Fruit fly (Drosophila melanogaster) whole organism, embryonic: ENCODE results near the gene CG5096.
A peak's percentile ranks its signal among the peaks of the same experiment; 100 is the strongest.

Experiments
- BtbVII ChIP-seq: fragments of 200-800 bp; sonication (Bioruptor generic); optimal IDR thresholded peaks from 3 replicates; lab custom pipeline; 2017; ENCODE audit warnings: missing biosample characterization, mild to moderate bottlenecking, missing genetic modification characterization
- CG10366 ChIP-seq: fragments of 200-800 bp; sonication (Bioruptor generic); IDR thresholded peaks from 2 replicates; pipeline ENCODE4 v1.3.6; 2022; ENCODE audit warnings: missing biosample characterization, missing genetic modification characterization
- CG12942 ChIP-seq: fragments of 200-800 bp; sonication (Bioruptor generic); optimal IDR thresholded peaks from 3 replicates; lab custom pipeline; 2016; ENCODE audit warnings: missing biosample characterization, missing genetic modification characterization
- CG13894 ChIP-seq: fragments of 200-800 bp; sonication (Bioruptor generic); optimal IDR thresholded peaks from 3 replicates; lab custom pipeline; 2018; ENCODE audit warnings: missing biosample characterization, mild to moderate bottlenecking, missing genetic modification characterization, moderate library complexity
- CG14860 ChIP-seq: fragments of 200-800 bp; sonication (Bioruptor generic); IDR thresholded peaks from 3 replicates; pipeline ENCODE4 v1.3.6; 2022; ENCODE audit warnings: missing biosample characterization, missing genetic modification characterization; ENCODE audit not compliant: partially characterized antibody
- CG15514 ChIP-seq: fragments of 200-800 bp; sonication (Bioruptor generic); optimal IDR thresholded peaks from 3 replicates; lab custom pipeline; 2017; ENCODE audit warnings: missing biosample characterization, missing genetic modification characterization, mild to moderate bottlenecking, moderate library complexity, missing genetic modification reagents
- CG17328 ChIP-seq: fragments of 200-800 bp; sonication (Bioruptor generic); IDR thresholded peaks from 2 replicates; pipeline ENCODE4 v1.3.6; 2022; ENCODE audit warnings: missing biosample characterization, missing genetic modification characterization
- CG30403 ChIP-seq: fragments of 200-800 bp; sonication (Bioruptor generic); optimal IDR thresholded peaks from 3 replicates; lab custom pipeline; 2016; ENCODE audit warnings: missing biosample characterization, missing genetic modification characterization
- CG34376 ChIP-seq: fragments of 200-800 bp; sonication (Bioruptor generic); optimal IDR thresholded peaks from 2 replicates; lab custom pipeline; 2018; ENCODE audit warnings: missing biosample characterization, mild to moderate bottlenecking, missing genetic modification characterization
- CG3838 ChIP-seq: fragments of 200-800 bp; sonication (Bioruptor generic); optimal IDR thresholded peaks from 3 replicates; lab custom pipeline; 2016; ENCODE audit warnings: missing biosample characterization, missing genetic modification characterization
- CG4617 ChIP-seq: fragments of 200-800 bp; sonication (Bioruptor generic); optimal IDR thresholded peaks from 3 replicates; lab custom pipeline; 2016; ENCODE audit warnings: missing biosample characterization, missing genetic modification characterization, borderline replicate concordance
- CG6654 ChIP-seq: fragments of 200-800 bp; sonication (Bioruptor generic); optimal IDR thresholded peaks from 2 replicates; lab custom pipeline; 2017; ENCODE audit warnings: missing biosample characterization, mild to moderate bottlenecking, missing genetic modification characterization
- CG6813 ChIP-seq: fragments of 200-800 bp; sonication (Bioruptor generic); optimal IDR thresholded peaks from 2 replicates; lab custom pipeline; 2017; ENCODE audit warnings: missing biosample characterization, missing genetic modification characterization, mild to moderate bottlenecking, moderate library complexity, missing genetic modification reagents
- CG8359 ChIP-seq: fragments of 200-800 bp; sonication (Bioruptor generic); optimal IDR thresholded peaks from 2 replicates; lab custom pipeline; 2017; ENCODE audit warnings: missing biosample characterization, mild to moderate bottlenecking, missing genetic modification characterization, borderline replicate concordance
- CG9797 ChIP-seq: fragments of 200-800 bp; sonication (Bioruptor generic); optimal IDR thresholded peaks from 3 replicates; lab custom pipeline; 2018; ENCODE audit warnings: missing biosample characterization, mild to moderate bottlenecking, missing genetic modification characterization
- CoRest ChIP-seq: fragments of 200-800 bp; sonication (Bioruptor generic); optimal IDR thresholded peaks from 3 replicates; lab custom pipeline; 2018; ENCODE audit warnings: missing biosample characterization, mild to moderate bottlenecking, missing genetic modification characterization, moderate library complexity
- Doc3 ChIP-seq: fragments of 200-800 bp; sonication (Bioruptor generic); IDR thresholded peaks from 3 replicates; pipeline ENCODE4 v1.3.6; 2022; ENCODE audit warnings: missing biosample characterization, missing genetic modification characterization; ENCODE audit not compliant: partially characterized antibody
- Dref ChIP-seq: fragments of 200-800 bp; sonication (Bioruptor generic); IDR thresholded peaks from 2 replicates; pipeline ENCODE4 v1.3.6; 2022; ENCODE audit warnings: missing biosample characterization, missing genetic modification characterization
- HLH3B ChIP-seq: fragments of 200-800 bp; sonication (Bioruptor generic); IDR thresholded peaks from 2 replicates; pipeline ENCODE4 v1.3.6; 2022; ENCODE audit warnings: missing biosample characterization, missing genetic modification characterization
- HmgZ ChIP-seq: fragments of 200-800 bp; sonication (Bioruptor generic); optimal IDR thresholded peaks from 2 replicates; lab custom pipeline; 2018; ENCODE audit warnings: missing biosample characterization, mild to moderate bottlenecking, missing genetic modification characterization
- Med ChIP-seq: fragments of 200-800 bp; sonication (Bioruptor generic); peaks from one replicate; lab custom pipeline; 2016; ENCODE audit warnings: missing biosample characterization, missing genetic modification characterization, mild to moderate bottlenecking, inconsistent platforms, moderate library complexity
- NFAT ChIP-seq: fragments of 200-800 bp; sonication (Bioruptor generic); IDR thresholded peaks from 2 replicates; pipeline ENCODE4 v1.3.6; 2022; ENCODE audit warnings: missing biosample characterization, missing genetic modification characterization
- Neu2 ChIP-seq: fragments of 200-800 bp; sonication (Bioruptor generic); optimal IDR thresholded peaks from 3 replicates; lab custom pipeline; 2016; ENCODE audit warnings: missing biosample characterization, missing genetic modification characterization, borderline replicate concordance
- Nf-YA ChIP-seq: fragments of 200-800 bp; sonication (Bioruptor generic); IDR thresholded peaks from 2 replicates; pipeline ENCODE4 v1.3.6; 2022; ENCODE audit warnings: missing biosample characterization, missing genetic modification characterization
- Nf-YC ChIP-seq: fragments of 200-800 bp; optimal IDR thresholded peaks from 3 replicates; lab custom pipeline; 2019; ENCODE audit warnings: missing biosample characterization, mild to moderate bottlenecking, missing genetic modification characterization, moderate library complexity
- Side ChIP-seq: fragments of 200-800 bp; sonication (Bioruptor generic); optimal IDR thresholded peaks from 2 replicates; lab custom pipeline; 2016; ENCODE audit warnings: missing biosample characterization, missing genetic modification characterization
- Sox102F ChIP-seq: fragments of 200-800 bp; sonication (Bioruptor generic); optimal IDR thresholded peaks from 2 replicates; lab custom pipeline; 2018; ENCODE audit warnings: missing biosample characterization, mild to moderate bottlenecking, missing genetic modification characterization, moderate library complexity
- Tbp ChIP-seq: fragments of >200 bp; optimal IDR thresholded peaks from 2 replicates; lab custom pipeline; 2018; ENCODE audit warnings: missing biosample characterization, missing genetic modification characterization
- Usf ChIP-seq: fragments of 200-800 bp; sonication (Bioruptor generic); optimal IDR thresholded peaks from 2 replicates; lab custom pipeline; 2017; ENCODE audit warnings: missing genotype, missing biosample characterization, missing genetic modification characterization
- btn ChIP-seq: fragments of 200-800 bp; sonication (Bioruptor generic); optimal IDR thresholded peaks from 2 replicates; lab custom pipeline; 2016; ENCODE audit warnings: missing biosample characterization, missing genetic modification characterization
- chif ChIP-seq, 2 experiments: fragments of 200-800 bp; sonication (Bioruptor generic); optimal IDR thresholded peaks; 3 replicates each; lab custom pipeline; 2016; ENCODE audit warnings: missing biosample characterization in 2 of 2, missing genetic modification characterization in 2 of 2
- dan ChIP-seq: fragments of 200-800 bp; sonication (Bioruptor generic); IDR thresholded peaks from 2 replicates; pipeline ENCODE4 v1.3.6; 2022; ENCODE audit warnings: missing biosample characterization, missing genetic modification characterization
- dati ChIP-seq: fragments of 200-800 bp; sonication (Bioruptor generic); IDR thresholded peaks from 2 replicates; pipeline ENCODE4 v1.3.6; 2022; ENCODE audit warnings: missing biosample characterization, missing genetic modification characterization
- dmrt11E ChIP-seq: fragments of 200-800 bp; sonication (Bioruptor generic); optimal IDR thresholded peaks from 3 replicates; lab custom pipeline; 2018; ENCODE audit warnings: missing biosample characterization, mild to moderate bottlenecking, missing genetic modification characterization, moderate library complexity
- exex ChIP-seq: fragments of 200-800 bp; sonication (Bioruptor generic); optimal IDR thresholded peaks from 4 replicates; lab custom pipeline; 2018; ENCODE audit warnings: missing biosample characterization, mild to moderate bottlenecking, missing genetic modification characterization, moderate library complexity
- gfzf ChIP-seq: fragments of 200-800 bp; sonication (Bioruptor generic); optimal IDR thresholded peaks from 2 replicates; lab custom pipeline; 2016; ENCODE audit warnings: missing biosample characterization, mild to moderate bottlenecking, missing genetic modification characterization, moderate library complexity
- kay ChIP-seq: fragments of 200-800 bp; sonication (Bioruptor generic); optimal IDR thresholded peaks from 2 replicates; lab custom pipeline; 2016; ENCODE audit warnings: missing biosample characterization, missing genetic modification characterization
- lab ChIP-seq: fragments of 200-800 bp; sonication (Bioruptor generic); optimal IDR thresholded peaks from 3 replicates; lab custom pipeline; 2017; ENCODE audit warnings: missing biosample characterization, missing genetic modification characterization, mild to moderate bottlenecking, moderate library complexity, missing genetic modification reagents
- lmd ChIP-seq: fragments of 200-800 bp; sonication (Bioruptor generic); IDR thresholded peaks from 2 replicates; pipeline ENCODE4 v1.3.6; 2022; ENCODE audit warnings: missing biosample characterization, missing genetic modification characterization
- nmo ChIP-seq: fragments of 200-800 bp; sonication (Bioruptor generic); optimal IDR thresholded peaks from 2 replicates; lab custom pipeline; 2018; ENCODE audit warnings: missing biosample characterization, mild to moderate bottlenecking, missing genetic modification characterization, moderate library complexity
- otp ChIP-seq: fragments of 200-800 bp; sonication (Bioruptor generic); IDR thresholded peaks from 3 replicates; pipeline ENCODE4, ENCODE4 v1.3.6; 2022; ENCODE audit warnings: missing biosample characterization, missing genetic modification characterization
- peb ChIP-seq: fragments of 200-800 bp; sonication (Bioruptor generic); IDR thresholded peaks from 2 replicates; pipeline ENCODE4 v1.3.6; 2022; ENCODE audit warnings: missing biosample characterization, missing genetic modification characterization
- row ChIP-seq: fragments of 200-800 bp; sonication (Bioruptor generic); IDR thresholded peaks from 3 replicates; pipeline ENCODE4 v1.3.6; 2022; ENCODE audit warnings: missing biosample characterization, missing genetic modification characterization
- salm ChIP-seq: fragments of 200-800 bp; sonication (Bioruptor generic); optimal IDR thresholded peaks from 2 replicates; lab custom pipeline; 2018; ENCODE audit warnings: missing biosample characterization, mild to moderate bottlenecking, missing genetic modification characterization
- slp2 ChIP-seq: fragments of 200-800 bp; sonication (Bioruptor generic); optimal IDR thresholded peaks from 2 replicates; lab custom pipeline; 2016; ENCODE audit warnings: missing biosample characterization, missing genetic modification characterization
- so ChIP-seq: fragments of 200-800 bp; sonication (Bioruptor generic); IDR thresholded peaks from 3 replicates; pipeline ENCODE4 v1.3.6; 2022; ENCODE audit warnings: missing biosample characterization, missing genetic modification characterization
- sqz ChIP-seq: fragments of 200-800 bp; sonication (Bioruptor generic); optimal IDR thresholded peaks from 3 replicates; lab custom pipeline; 2018; ENCODE audit warnings: missing biosample characterization, mild to moderate bottlenecking, missing genetic modification characterization
- z ChIP-seq: fragments of 200-800 bp; sonication (Bioruptor generic); IDR thresholded peaks from 3 replicates; pipeline ENCODE4 v1.3.6; 2022; ENCODE audit warnings: missing biosample characterization, missing genetic modification characterization
- zen ChIP-seq: fragments of 200-800 bp; sonication (Bioruptor generic); optimal IDR thresholded peaks from 3 replicates; lab custom pipeline; 2018; ENCODE audit warnings: missing biosample characterization, mild to moderate bottlenecking, missing genetic modification characterization, moderate library complexity
- zfh1 ChIP-seq: fragments of 200-800 bp; sonication (Bioruptor generic); IDR thresholded peaks from 3 replicates; pipeline ENCODE4 v1.3.6; 2022; ENCODE audit warnings: missing biosample characterization, missing genetic modification characterization

Gene CG5096

DNA sequence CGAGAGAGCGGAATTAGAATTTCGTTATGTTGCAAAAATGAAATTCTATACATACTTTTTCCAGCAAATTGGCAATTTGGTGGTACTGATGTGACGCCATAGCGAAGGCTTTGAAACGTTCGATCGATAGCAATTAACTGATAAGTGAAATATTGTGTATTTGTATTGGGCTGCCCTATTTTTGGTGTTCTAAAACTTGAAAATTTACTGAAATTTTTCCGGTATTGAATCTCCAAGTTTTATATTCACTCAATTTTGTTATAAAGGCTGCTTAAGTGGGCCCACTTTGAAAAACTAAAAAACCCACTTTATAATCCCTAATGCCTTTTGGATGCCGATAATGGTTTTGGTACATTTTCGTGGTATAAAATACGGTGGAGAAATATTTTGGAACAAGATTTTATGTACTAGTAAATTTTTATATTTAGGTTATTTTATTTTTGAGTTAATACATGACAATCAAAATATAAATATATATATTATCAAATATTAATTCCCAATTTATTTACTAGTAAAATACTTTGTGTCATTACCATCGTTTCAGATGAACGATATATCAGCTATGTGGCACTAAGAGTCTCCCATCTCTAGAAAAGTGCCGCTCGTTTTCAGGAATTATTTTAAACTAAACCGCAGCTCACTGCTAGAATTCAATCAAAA is 19.5 kb upstream of the CG5096 start, which contains the start of the genes Cand1 and pim (continued):
- TF ChIP-seq CG3838 (GFP tag; lab: Kevin White, UChicago) (no peak), CG4617 (peak; percentile 49), Side (GFP tag; lab: Kevin White, UChicago) (no peak), chif (GFP tag; optimal IDR thresholded peaks at IDR 0.05; lab: Kevin White, UChicago) (no peak), Med (GFP tag; lab: Kevin White, UChicago) (peak; percentile 17), kay (GFP tag; lab: Kevin White, UChicago) (no peak), Doc3 (peak; percentile 64; the same call in 2 of the 3 replicates), btn (no peak), so (GFP tag; lab: Robert Waterston, UW) (no peak), sqz (GFP tag; lab: Kevin White, UChicago) (no peak), Usf (GFP tag; lab: Kevin White, UChicago) (no peak), CG13894 (no peak), Dref (GFP tag; lab: Robert Waterston, UW) (peak; percentile 42; the same call in 1 of the 2 replicates), CG6654 (GFP tag; lab: Kevin White, UChicago) (no peak), CG17328 (GFP tag; lab: Robert Waterston, UW) (no peak), z (GFP tag; lab: Robert Waterston, UW) (no peak), CG30403 (peak; percentile 3), dmrt11E (peak; percentile 36), CG14860 (0 out of 3 replicates have a peak, but pooled peaks have one; percentile 12), zfh1 (no peak), CG10366 (GFP tag; lab: Robert Waterston, UW) (no peak), HLH3B (GFP tag; lab: Robert Waterston, UW) (no peak), peb (GFP tag; lab: Robert Waterston, UW) (no peak), CG8359 (GFP tag; lab: Kevin White, UChicago) (no peak), CG34376 (GFP tag; lab: Kevin White, UChicago) (no peak), Sox102F (GFP tag; lab: Kevin White, UChicago) (no peak), lmd (GFP tag; lab: Robert Waterston, UW) (no peak), zen (peak; percentile 41)

DNA sequence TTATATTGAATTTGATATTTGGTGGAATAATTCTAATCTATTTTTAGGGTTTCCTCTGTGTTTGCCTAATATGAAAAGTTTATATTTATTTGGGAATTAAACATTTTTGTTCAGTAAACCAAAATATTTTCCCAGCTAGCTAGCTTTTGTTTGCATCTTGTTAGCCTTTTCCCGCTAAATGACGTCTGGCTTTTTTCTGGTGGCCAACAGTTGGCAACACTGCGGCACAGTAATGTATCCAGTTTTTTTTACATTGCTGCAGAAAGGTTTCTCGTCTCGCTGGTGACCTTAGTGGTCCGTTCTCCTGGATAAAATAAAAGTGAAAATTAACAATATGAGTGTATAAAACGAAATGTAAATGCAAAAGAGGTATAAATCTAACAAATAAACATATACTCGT is 17.8 kb upstream of the CG5096 start, which contains the start of gene lft:
Gene lft, plus strand, starts transcription at position 243 of the 400 bp plus-strand sequence.
- TF ChIP-seq CG6813 (GFP tag; lab: Kevin White, UChicago) (no peak), CG15514 (GFP tag; lab: Kevin White, UChicago) (peak; percentile 5), Nf-YA (GFP tag; lab: Robert Waterston, UW) (no peak), BtbVII (GFP tag; lab: Kevin White, UChicago) (no peak), HmgZ (tag; lab: Kevin White, UChicago) (no peak), CoRest (tag; lab: Kevin White, UChicago) (peak; percentile 8), exex (tag; lab: Kevin White, UChicago) (no peak), Neu2 (GFP tag; lab: Kevin White, UChicago) (no peak), gfzf (GFP tag; lab: Kevin White, UChicago) (peak; percentile 48), CG9797 (GFP tag; lab: Kevin White, UChicago) (peak; percentile 2), row (GFP tag; lab: Robert Waterston, UW) (peak; percentile 55; the same call in 2 of the 3 replicates), nmo (GFP tag; lab: Kevin White, UChicago) (no peak), dati (GFP tag; lab: Robert Waterston, UW) (no peak), CG4617 (peak; percentile 8), lab (no peak), CG12942 (no peak), CG17328 (GFP tag; lab: Robert Waterston, UW) (no peak), dan (GFP tag; lab: Robert Waterston, UW) (no peak), otp (GFP tag; lab: Robert Waterston, UW) (no peak), CG6654 (GFP tag; lab: Kevin White, UChicago) (no peak), NFAT (GFP tag; lab: Robert Waterston, UW) (no peak), slp2 (GFP tag; lab: Kevin White, UChicago) (no peak), Tbp (GFP tag; lab: Kevin White, UChicago) (no peak), Nf-YC (peak; percentile 3), salm (no peak)
